Fruit fly (Drosophila melanogaster): Measurements from ENCODE around the gene CG44008.

DNA sequence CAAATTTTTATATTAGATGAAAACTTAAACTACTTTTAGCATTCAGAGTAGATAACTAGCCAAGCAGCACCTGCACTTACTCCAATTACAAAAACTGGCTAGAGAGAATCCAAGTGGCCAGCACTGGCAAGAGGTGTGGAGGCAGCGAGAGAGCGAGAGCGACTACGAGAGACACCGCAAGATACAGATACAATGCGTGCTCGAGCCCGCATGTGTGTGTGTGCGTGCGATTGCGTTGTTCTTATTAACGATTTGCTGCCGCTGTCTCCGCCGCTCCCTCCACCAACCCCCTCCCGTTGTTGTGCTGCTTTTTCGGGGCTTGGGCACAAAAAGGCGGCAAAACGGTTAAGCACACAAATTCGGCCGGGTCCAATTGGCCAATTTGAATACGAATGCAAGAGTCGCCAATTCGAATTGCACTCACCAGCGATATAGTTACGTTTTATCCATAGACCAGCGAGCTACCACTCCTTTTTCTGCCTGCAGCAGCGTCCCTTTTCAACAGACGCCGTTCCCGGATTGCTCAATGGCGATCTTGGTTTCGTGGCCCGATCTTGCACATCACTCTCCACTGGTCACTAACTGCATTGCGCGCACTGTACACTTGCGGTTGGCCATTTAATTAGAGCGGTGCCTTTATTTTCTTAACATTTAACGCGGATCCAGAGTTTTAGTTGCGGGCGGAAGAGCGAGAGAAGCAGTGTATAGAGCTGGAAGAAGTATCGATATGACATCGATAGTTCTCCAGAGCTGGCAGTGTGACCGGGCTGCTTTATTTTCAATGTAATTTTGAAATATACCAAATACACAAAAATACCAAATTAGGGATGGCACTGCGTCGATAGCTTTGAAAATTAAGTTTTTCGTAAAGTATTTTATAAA is 33.3 kb downstream of the CG44008 start, which contains the start of gene crol:
- TF ChIP-seq acj6 (GFP tag; optimal IDR thresholded peaks at IDR 0.05): no peak
- TF ChIP-seq CG31627 (GFP tag; optimal IDR thresholded peaks at IDR 0.05): no peak
- no peak for TF ChIP-seq CG3032 (tag; optimal IDR thresholded peaks at IDR 0.05)
- no peak for TF ChIP-seq CG11902 (GFP tag; optimal IDR thresholded peaks at IDR 0.05)
- no peak for TF ChIP-seq achi (GFP tag; optimal IDR thresholded peaks at IDR 0.05)
- TF ChIP-seq CG8119 (GFP tag; IDR thresholded peaks at IDR 0.05): no peak; the same call in 2 of the 3 replicates
